Worm (Caenorhabditis elegans) whole organism, L3 larva: ENCODE data around the gene obr-1.

Source experiments
- R02D3.7 ChIP-seq: fragments of 150-350 bp; optimal IDR thresholded peaks from 2 replicates; lab custom pipeline; 2014; ENCODE audit warnings: missing biosample characterization, missing genetic modification characterization
- ZK546.5 ChIP-seq: sonication (generic microtip); optimal IDR thresholded peaks from 2 replicates; lab custom pipeline; 2017; ENCODE audit warnings: missing biosample characterization, missing genetic modification characterization
- aly-2 ChIP-seq: fragments of 150-350 bp; optimal IDR thresholded peaks from 2 replicates; lab custom pipeline; 2014; ENCODE audit warnings: missing biosample characterization, missing genetic modification characterization
- ama-1 ChIP-seq: fragments of 150-350 bp; optimal IDR thresholded peaks from 2 replicates; lab custom pipeline; 2018
- ceh-16 ChIP-seq: sonication (generic microtip); optimal IDR thresholded peaks from 2 replicates; lab custom pipeline; 2017; ENCODE audit warnings: missing biosample characterization, missing genetic modification characterization
- ceh-28 ChIP-seq: fragments of 150-350 bp; optimal IDR thresholded peaks from 2 replicates; lab custom pipeline; 2014; ENCODE audit warnings: missing biosample characterization, missing genetic modification reagents, missing genetic modification characterization
- ceh-82 ChIP-seq: fragments of 150-350 bp; optimal IDR thresholded peaks from 2 replicates; lab custom pipeline; 2014; ENCODE audit warnings: missing biosample characterization, missing genetic modification characterization
- ceh-9 ChIP-seq: sonication (generic microtip); optimal IDR thresholded peaks from 2 replicates; lab custom pipeline; 2018; ENCODE audit warnings: missing biosample characterization, missing genetic modification characterization
- daf-12 ChIP-seq: fragments of 150-350 bp; optimal IDR thresholded peaks from 2 replicates; lab custom pipeline; 2014; ENCODE audit warnings: missing biosample characterization, missing genetic modification reagents, missing genetic modification characterization
- egl-27 ChIP-seq: sonication (generic microtip); optimal IDR thresholded peaks from 4 replicates; lab custom pipeline; 2017; ENCODE audit warnings: missing biosample characterization, missing genetic modification reagents, missing genetic modification characterization
- egl-5 ChIP-seq: fragments of 150-350 bp; optimal IDR thresholded peaks from 2 replicates; lab custom pipeline; 2017; ENCODE audit warnings: missing biosample characterization, missing genetic modification reagents, missing genetic modification characterization, inconsistent platforms
- elt-1 ChIP-seq: fragments of 150-350 bp; optimal IDR thresholded peaks from 2 replicates; lab custom pipeline; 2014; ENCODE audit warnings: missing biosample characterization, missing genetic modification characterization
- elt-2 ChIP-seq: sonication (generic microtip); optimal IDR thresholded peaks from 2 replicates; lab custom pipeline; 2016; ENCODE audit warnings: missing genetic modification reagents, mild to moderate bottlenecking, missing genetic modification characterization, missing compliant biosample characterization
- elt-3 ChIP-seq, 3 experiments: fragments of 150-350 bp in 1 of 3; sonication (generic microtip) in 2 of 3; optimal IDR thresholded peaks; 2 replicates in 2 of 3; 4 replicates in 1 of 3; lab custom pipeline; 2014 to 2017; ENCODE audit warnings: missing biosample characterization in 3 of 3, missing genetic modification characterization in 3 of 3
- eor-1 ChIP-seq, 2 experiments: fragments of 150-350 bp; optimal IDR thresholded peaks; 2 replicates each; lab custom pipeline; 2014 to 2018; ENCODE audit warnings: missing biosample characterization in 2 of 2, missing genetic modification characterization in 2 of 2
- fkh-10 ChIP-seq: sonication (generic microtip); optimal IDR thresholded peaks from 2 replicates; lab custom pipeline; 2017; ENCODE audit warnings: missing biosample characterization, missing genetic modification reagents, missing genetic modification characterization
- fkh-2 ChIP-seq: fragments of 150-350 bp; optimal IDR thresholded peaks from 2 replicates; lab custom pipeline; 2014; ENCODE audit warnings: missing biosample characterization, missing genetic modification reagents, missing genetic modification characterization
- fos-1 ChIP-seq: fragments of 150-350 bp; optimal IDR thresholded peaks from 2 replicates; lab custom pipeline; 2014; ENCODE audit warnings: missing biosample characterization, missing genetic modification characterization
- hmg-11 ChIP-seq: sonication (generic microtip); optimal IDR thresholded peaks from 2 replicates; lab custom pipeline; 2016; ENCODE audit warnings: missing genetic modification characterization, missing compliant biosample characterization
- jun-1 ChIP-seq: fragments of 150-350 bp; optimal IDR thresholded peaks from 2 replicates; lab custom pipeline; 2014; ENCODE audit warnings: missing biosample characterization, missing genetic modification reagents, missing genetic modification characterization
- lin-15B ChIP-seq: fragments of 150-350 bp; optimal IDR thresholded peaks from 2 replicates; lab custom pipeline; 2014; ENCODE audit warnings: missing biosample characterization, missing genetic modification characterization
- lin-39 ChIP-seq: fragments of 150-350 bp; optimal IDR thresholded peaks from 2 replicates; lab custom pipeline; 2018; ENCODE audit warnings: missing biosample characterization, missing genetic modification reagents, missing genetic modification characterization
- lsy-12 ChIP-seq: sonication (generic microtip); optimal IDR thresholded peaks from 2 replicates; lab custom pipeline; 2016; ENCODE audit warnings: mild to moderate bottlenecking, missing genetic modification characterization, missing compliant biosample characterization
- mdl-1 ChIP-seq: fragments of 150-350 bp; optimal IDR thresholded peaks from 2 replicates; lab custom pipeline; 2014; ENCODE audit warnings: missing biosample characterization, missing genetic modification characterization
- mml-1 ChIP-seq: fragments of 150-350 bp; sonication (generic microtip); optimal IDR thresholded peaks from 3 replicates; lab custom pipeline; 2014; ENCODE audit warnings: missing biosample characterization, missing genetic modification characterization
- nfya-1 ChIP-seq: sonication (generic microtip); optimal IDR thresholded peaks from 2 replicates; lab custom pipeline; 2017; ENCODE audit warnings: missing genetic modification characterization, mild to moderate bottlenecking, missing compliant biosample characterization, antibody characterized with exemption, moderate library complexity; ENCODE audit not compliant: insufficient read depth
- nhr-11 ChIP-seq: fragments of 150-350 bp; optimal IDR thresholded peaks from 2 replicates; lab custom pipeline; 2014; ENCODE audit warnings: missing biosample characterization, missing genetic modification characterization
- nhr-12 ChIP-seq: fragments of 150-350 bp; optimal IDR thresholded peaks from 2 replicates; lab custom pipeline; 2014; ENCODE audit warnings: missing biosample characterization, missing genetic modification characterization
- nhr-23 ChIP-seq: fragments of 150-350 bp; optimal IDR thresholded peaks from 2 replicates; lab custom pipeline; 2014; ENCODE audit warnings: missing biosample characterization, missing genetic modification reagents, missing genetic modification characterization
- nhr-237 ChIP-seq: fragments of 150-350 bp; optimal IDR thresholded peaks from 2 replicates; lab custom pipeline; 2014; ENCODE audit warnings: missing biosample characterization, missing genetic modification characterization
- nhr-25 ChIP-seq: sonication (generic microtip); optimal IDR thresholded peaks from 2 replicates; lab custom pipeline; 2017; ENCODE audit warnings: missing biosample characterization, missing genetic modification characterization
- nhr-28 ChIP-seq: fragments of 150-350 bp; optimal IDR thresholded peaks from 2 replicates; lab custom pipeline; 2014; ENCODE audit warnings: missing biosample characterization, missing genetic modification characterization
- nhr-43 ChIP-seq: sonication (generic microtip); optimal IDR thresholded peaks from 2 replicates; lab custom pipeline; 2016; ENCODE audit warnings: mild to moderate bottlenecking, missing genetic modification characterization, missing compliant biosample characterization; ENCODE audit not compliant: poor library complexity, severe bottlenecking
- nhr-67 ChIP-seq: fragments of 150-350 bp; optimal IDR thresholded peaks from 2 replicates; lab custom pipeline; 2014; ENCODE audit warnings: missing biosample characterization, missing genetic modification characterization
- nhr-76 ChIP-seq: fragments of 150-350 bp; sonication (generic microtip); optimal IDR thresholded peaks from 5 replicates; lab custom pipeline; 2014; ENCODE audit warnings: missing biosample characterization, missing genetic modification characterization
- nhr-77 ChIP-seq: fragments of 150-350 bp; optimal IDR thresholded peaks from 2 replicates; lab custom pipeline; 2014; ENCODE audit warnings: missing biosample characterization, missing genetic modification characterization
- pha-4 ChIP-seq: fragments of 150-350 bp; optimal IDR thresholded peaks from 2 replicates; lab custom pipeline; 2014; ENCODE audit warnings: missing biosample characterization, missing genetic modification reagents, missing genetic modification characterization
- pqm-1 ChIP-seq: fragments of 150-350 bp; optimal IDR thresholded peaks from 2 replicates; lab custom pipeline; 2017; ENCODE audit warnings: missing biosample characterization, missing genetic modification characterization, inconsistent platforms
- sea-2 ChIP-seq: fragments of 150-350 bp; sonication (generic microtip); optimal IDR thresholded peaks from 4 replicates; lab custom pipeline; 2014; ENCODE audit warnings: missing biosample characterization, missing genetic modification reagents, missing genetic modification characterization
- skn-1 ChIP-seq: fragments of 150-350 bp; optimal IDR thresholded peaks from 2 replicates; lab custom pipeline; 2014; ENCODE audit warnings: missing biosample characterization, missing genetic modification characterization
- snpc-4 ChIP-seq: fragments of 150-350 bp; optimal IDR thresholded peaks from 2 replicates; lab custom pipeline; 2014; ENCODE audit warnings: missing biosample characterization, missing genetic modification characterization
- tbx-2 ChIP-seq: sonication (generic microtip); optimal IDR thresholded peaks from 2 replicates; lab custom pipeline; 2016; ENCODE audit warnings: mild to moderate bottlenecking, missing genetic modification characterization, missing compliant biosample characterization
- unc-39 ChIP-seq: sonication (generic microtip); optimal IDR thresholded peaks from 4 replicates; lab custom pipeline; 2017; ENCODE audit warnings: missing biosample characterization, missing genetic modification characterization
- unc-62 ChIP-seq: fragments of 150-350 bp; sonication (generic microtip); optimal IDR thresholded peaks from 4 replicates; lab custom pipeline; 2014; ENCODE audit warnings: missing biosample characterization, missing genetic modification reagents, missing genetic modification characterization
- zag-1 ChIP-seq: fragments of 150-350 bp; optimal IDR thresholded peaks from 2 replicates; lab custom pipeline; 2014; ENCODE audit warnings: missing biosample characterization, missing genetic modification characterization
- ztf-11 ChIP-seq: fragments of 150-350 bp; optimal IDR thresholded peaks from 2 replicates; lab custom pipeline; 2014; ENCODE audit warnings: missing biosample characterization, missing genetic modification characterization
- ztf-4 ChIP-seq: fragments of 150-350 bp; optimal IDR thresholded peaks from 2 replicates; lab custom pipeline; 2014; ENCODE audit warnings: missing biosample characterization, missing genetic modification characterization

obr-1 gene

DNA sequence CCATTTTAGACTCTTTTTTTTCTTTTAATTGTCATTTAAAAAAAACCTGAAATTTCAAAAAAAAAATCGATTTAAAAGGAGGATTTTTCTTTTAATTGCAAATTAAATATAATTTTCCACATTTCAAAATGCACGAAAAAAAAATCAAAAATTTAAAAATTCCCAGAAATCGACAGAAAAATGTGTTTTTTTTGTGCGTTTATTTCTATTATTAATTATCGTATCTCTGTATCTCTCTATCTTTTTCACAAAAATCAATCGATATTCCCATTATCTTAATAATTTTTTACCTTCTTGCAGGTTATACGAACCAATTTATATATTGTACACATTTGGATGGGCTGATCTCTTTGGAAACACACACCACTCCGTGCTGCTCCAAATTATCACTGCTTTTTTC is 25.9 kb downstream of the obr-1 start, which contains the start of gene rsks-1:
Gene rsks-1 (plus strand): TSS at position 301 of the 400 bp plus-strand sequence.
- TF ChIP-seq pqm-1 (tag; lab: Kevin White, UChicago) (no peak), elt-2 (tag; lab: Kevin White, UChicago) (no peak), ama-1 (lab: Kevin White, UChicago) (no peak), aly-2 (tag; lab: Kevin White, UChicago) (no peak), mml-1 (tag; lab: Kevin White, UChicago) (no peak), fos-1 (tag; lab: Kevin White, UChicago) (no peak), hmg-11 (tag; lab: Kevin White, UChicago) (no peak)

DNA sequence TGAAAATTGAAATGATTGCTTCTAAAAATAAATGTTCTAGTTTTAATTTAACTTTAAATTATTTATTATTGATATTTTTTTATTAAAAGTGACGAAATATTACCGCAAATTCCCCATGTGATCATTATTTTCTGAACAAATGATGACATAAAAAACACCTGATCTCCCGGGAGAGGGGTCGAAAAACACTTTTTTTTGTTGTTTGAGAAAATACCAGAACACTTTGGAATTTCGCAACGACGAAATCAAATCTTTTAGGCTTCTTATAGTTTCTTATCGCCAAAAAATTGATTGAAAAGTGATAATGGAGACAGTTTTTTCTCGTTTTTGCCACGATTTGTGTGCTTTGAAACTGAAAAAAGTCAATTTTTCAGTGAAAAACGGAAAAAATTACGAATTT is 26.4 kb downstream of the obr-1 start:
- TF ChIP-seq pqm-1 (tag; lab: Kevin White, UChicago) (peak; percentile 10), skn-1 (tag; lab: Kevin White, UChicago) (no peak), pha-4 (peak; percentile 28), elt-2 (tag; lab: Kevin White, UChicago) (peak; percentile 53)

DNA sequence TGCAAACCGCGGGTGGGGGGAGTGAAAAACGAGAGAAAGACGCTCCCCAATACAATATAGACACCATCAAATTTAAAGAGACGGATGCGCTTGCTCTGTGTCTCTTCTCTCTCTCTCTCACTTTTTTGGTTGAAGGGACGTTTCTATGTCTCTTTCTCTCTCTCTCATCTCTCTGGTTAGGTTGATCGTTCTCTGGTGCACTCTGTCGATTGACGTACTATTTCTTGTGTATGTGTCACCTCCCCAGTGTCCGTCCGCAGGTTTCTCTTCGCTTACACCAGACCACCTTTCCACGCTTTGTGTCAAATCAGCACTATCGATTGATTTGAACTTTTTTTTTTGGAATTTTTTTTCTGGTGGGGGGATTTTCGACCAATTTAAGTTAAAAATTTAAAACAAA is 27.3 kb downstream of the obr-1 start:
- TF ChIP-seq eor-1 (tag; optimal IDR thresholded peaks at IDR 0.05; lab: Kevin White, UChicago) (no peak), nhr-23 (tag; lab: Kevin White, UChicago) (peak; percentile 64), ztf-4 (tag; lab: Kevin White, UChicago) (peak; percentile 44), fkh-10 (GFP tag; lab: Kevin White, UChicago) (no peak), pha-4 (peak; percentile 81), nhr-43 (tag; lab: Kevin White, UChicago) (peak; percentile 39), fkh-2 (no peak), nhr-67 (no peak), nhr-28 (no peak), elt-3 (tag; optimal IDR thresholded peaks at IDR 0.05; lab: Kevin White, UChicago) (no peak), nhr-77 (tag; lab: Kevin White, UChicago) (no peak), nhr-237 (tag; lab: Kevin White, UChicago) (no peak), fos-1 (tag; lab: Kevin White, UChicago) (peak; percentile 21), nhr-11 (tag; lab: Kevin White, UChicago) (peak; percentile 62), elt-2 (tag; lab: Kevin White, UChicago) (peak; percentile 72), unc-39 (tag; lab: Kevin White, UChicago) (no peak), ztf-11 (tag; lab: Kevin White, UChicago) (no peak), ceh-28 (tag; lab: Kevin White, UChicago) (peak; percentile 85), lsy-12 (tag; lab: Kevin White, UChicago) (no peak), nhr-76 (no peak), unc-62 (peak; percentile 24), tbx-2 (tag; lab: Kevin White, UChicago) (no peak), ceh-16 (tag; lab: Kevin White, UChicago) (no peak), egl-27 (tag; lab: Kevin White, UChicago) (peak; percentile 37), mdl-1 (no peak), nfya-1 (tag; lab: Kevin White, UChicago) (peak; percentile 88), egl-5 (tag; lab: Kevin White, UChicago) (peak; percentile 23), snpc-4 (tag; lab: Kevin White, UChicago) (peak; percentile 72), mml-1 (tag; lab: Kevin White, UChicago) (no peak), daf-12 (no peak), hmg-11 (tag; lab: Kevin White, UChicago) (peak; percentile 90), ceh-82 (tag; lab: Kevin White, UChicago) (no peak), jun-1 (tag; lab: Kevin White, UChicago) (peak; percentile 87), sea-2 (GFP tag; lab: Kevin White, UChicago) (no peak), elt-1 (tag; lab: Kevin White, UChicago) (no peak), lin-39 (peak; percentile 14), ZK546.5 (no peak), ceh-9 (tag; lab: Kevin White, UChicago) (no peak), nhr-25 (peak; percentile 84), skn-1 (tag; lab: Kevin White, UChicago) (peak; percentile 4), nhr-12 (tag; lab: Kevin White, UChicago) (no peak), aly-2 (tag; lab: Kevin White, UChicago) (no peak), ama-1 (lab: Kevin White, UChicago) (no peak), zag-1 (no peak), pqm-1 (tag; lab: Kevin White, UChicago) (peak; percentile 77), lin-15B (tag; lab: Kevin White, UChicago) (peak; percentile 37), R02D3.7 (tag; lab: Kevin White, UChicago) (peak; percentile 9)
